Worm (Caenorhabditis elegans): Measurements from ENCODE around the gene H17B01.2.
A peak's percentile ranks its signal among the peaks of the same experiment; 100 is the strongest.

The H17B01.2 gene

DNA sequence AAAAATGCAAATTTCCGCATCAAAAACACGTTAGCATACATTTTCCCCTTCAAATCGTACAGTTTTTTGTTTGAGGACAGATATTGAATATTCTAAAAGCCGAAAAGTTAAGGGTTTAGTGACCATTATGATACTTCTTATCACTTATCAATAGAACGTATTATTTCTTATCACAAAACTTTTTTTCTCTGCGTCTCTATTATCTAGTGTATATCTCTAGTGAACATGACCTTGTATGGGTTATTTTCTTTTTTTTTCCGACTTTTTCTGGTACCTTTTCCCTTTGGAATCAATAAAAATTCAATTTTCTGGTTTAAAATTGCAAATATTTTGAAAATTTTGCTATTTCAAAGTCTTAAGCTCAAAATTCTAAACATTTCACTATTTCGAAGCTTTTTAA, 33.3 kb downstream of the H17B01.2 start:
- TF ChIP-seq lsy-2 (tag; optimal IDR thresholded peaks at IDR 0.05) = peak in 1 of 2 experiments; percentile 1
- peak; percentile 28; the same call in 1 of the 2 replicates for TF ChIP-seq dmd-6 (GFP tag; IDR thresholded peaks at IDR 0.05)
- TF ChIP-seq ZK546.5 (tag; optimal IDR thresholded peaks at IDR 0.05) = no peak
- no peak for TF ChIP-seq snpc-1.2 (GFP tag; IDR thresholded peaks at IDR 0.05)
- TF ChIP-seq lin-39 (tag; optimal IDR thresholded peaks at IDR 0.05) = no peak
- TF ChIP-seq unc-62 (GFP tag; optimal IDR thresholded peaks at IDR 0.05 in 1 of 2) = peak in 1 of 2 experiments; percentile 67
- no peak for TF ChIP-seq unc-62 (tag; optimal IDR thresholded peaks at IDR 0.05)
- no peak for TF ChIP-seq daf-16 (GFP tag; optimal IDR thresholded peaks at IDR 0.05)
- TF ChIP-seq daf-16 (tag; optimal IDR thresholded peaks at IDR 0.05) = peak; percentile 33
- peak; percentile 73 for TF ChIP-seq nhr-28 (tag; optimal IDR thresholded peaks at IDR 0.05)
- peak; percentile 19 for TF ChIP-seq pqm-1 (tag; optimal IDR thresholded peaks at IDR 0.05)
- TF ChIP-seq dve-1 (tag; optimal IDR thresholded peaks at IDR 0.05; ENCODE audit: insufficient read depth) = peak; percentile 60
- no peak for TF ChIP-seq fkh-10 (GFP tag; optimal IDR thresholded peaks at IDR 0.05)
- no peak for TF ChIP-seq egl-27 (tag; optimal IDR thresholded peaks at IDR 0.05)
- TF ChIP-seq zip-11 (GFP tag; IDR thresholded peaks at IDR 0.05) = no peak

DNA sequence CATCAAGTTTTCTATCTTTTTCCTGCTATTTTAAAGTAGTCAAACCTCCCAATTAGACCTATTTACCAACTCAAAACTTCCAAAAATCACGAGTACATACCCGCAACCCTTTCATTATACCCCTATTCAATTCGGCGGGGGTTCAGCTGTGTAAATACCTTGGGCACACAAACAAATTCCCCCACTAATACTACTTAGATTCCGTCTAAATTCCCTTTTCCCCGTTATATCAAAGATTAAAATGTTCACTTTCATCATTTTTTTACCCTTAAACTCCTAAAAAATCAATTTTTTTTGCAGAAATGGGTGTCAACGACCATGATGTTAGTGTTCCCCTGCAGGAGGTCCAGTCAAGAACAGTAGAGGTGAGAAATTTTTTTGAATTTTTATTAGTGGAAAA, 33.9 kb downstream of the H17B01.2 start, which contains the start of gene fdgt-1:
Gene fdgt-1 (plus strand): TSS at position 301 of the 400 bp plus-strand sequence.
- TF ChIP-seq mxl-2 (GFP tag; conservative IDR thresholded peaks at IDR 0.05) (no peak), ces-1 (GFP tag; optimal IDR thresholded peaks at IDR 0.05) (no peak), lin-39 (tag; optimal IDR thresholded peaks at IDR 0.05) (no peak), F26F4.8 (GFP tag; conservative IDR thresholded peaks at IDR 0.05) (no peak), nhr-102 (tag; optimal IDR thresholded peaks at IDR 0.05) (no peak), ZK337.2 (GFP tag; IDR thresholded peaks at IDR 0.05) (no peak), spr-1 (tag; optimal IDR thresholded peaks at IDR 0.05) (no peak)

DNA sequence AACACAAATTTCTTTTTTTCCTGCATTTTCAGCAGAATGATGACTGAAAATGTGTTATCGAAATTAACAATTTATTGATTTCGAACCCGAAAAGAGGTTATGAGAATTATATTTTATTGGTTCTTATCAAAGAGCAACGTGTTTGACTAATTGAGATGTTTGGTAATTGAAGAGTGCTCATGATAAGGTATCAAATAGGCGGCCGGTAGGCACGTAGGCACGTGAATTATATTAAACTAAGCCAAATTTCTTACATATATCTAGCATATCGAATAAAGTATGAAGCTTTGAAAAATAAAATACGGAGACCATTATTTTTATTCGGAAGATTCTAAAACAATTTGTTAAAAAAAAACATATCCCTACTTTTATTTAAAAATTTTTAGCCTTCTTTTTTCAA, 47.0 kb downstream of the H17B01.2 start, which contains the start of gene math-45:
Gene math-45 (minus strand): TSS at position 101 of the 400 bp plus-strand sequence.
- TF ChIP-seq daf-16 (GFP tag; optimal IDR thresholded peaks at IDR 0.05) (no peak), daf-16 (tag; optimal IDR thresholded peaks at IDR 0.05) (peak; percentile 52), T20F7.1 (GFP tag; optimal IDR thresholded peaks at IDR 0.05) (no peak), nhr-28 (tag; optimal IDR thresholded peaks at IDR 0.05) (peak; percentile 17)

DNA sequence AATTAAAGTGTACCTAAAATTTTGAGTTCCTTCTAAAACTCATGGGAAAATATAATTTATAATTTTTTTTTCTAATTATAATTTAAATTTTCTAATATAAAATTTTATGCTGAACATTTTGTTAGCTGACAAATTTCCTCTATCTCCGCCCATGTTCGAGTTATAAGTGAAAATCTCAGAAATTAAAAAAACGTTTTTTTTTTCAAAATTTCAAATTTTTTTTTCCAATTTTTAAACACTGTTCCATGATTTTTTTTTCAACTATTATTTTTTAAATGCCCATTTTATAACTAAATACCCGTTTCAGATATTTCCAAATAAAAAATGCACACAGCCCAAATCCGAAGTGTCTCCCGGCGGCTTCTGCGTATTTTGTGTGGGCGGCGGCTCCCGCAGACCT, 48.5 kb downstream of the H17B01.2 start, which contains the start of gene Y51H7BR.8:
Gene Y51H7BR.8 (plus strand): TSS at position 301 of the 400 bp plus-strand sequence.
- TF ChIP-seq aha-1 (tag) (no peak), lim-7 (GFP tag; IDR thresholded peaks at IDR 0.05) (no peak), lin-39 (tag; optimal IDR thresholded peaks at IDR 0.05) (no peak), spr-1 (tag; optimal IDR thresholded peaks at IDR 0.05) (no peak), D1046.2 (GFP tag; IDR thresholded peaks at IDR 0.05) (no peak), php-3 (GFP tag; IDR thresholded peaks at IDR 0.05) (no peak), ztf-11 (tag; optimal IDR thresholded peaks at IDR 0.05) (no peak), nhr-6 (tag; optimal IDR thresholded peaks at IDR 0.05) (no peak), hlh-11 (tag; optimal IDR thresholded peaks at IDR 0.05) (no peak), egl-27 (tag; optimal IDR thresholded peaks at IDR 0.05) (no peak), F44E2.7 (GFP tag; IDR thresholded peaks at IDR 0.05) (no peak), dpl-1 (GFP tag; optimal IDR thresholded peaks at IDR 0.05) (no peak), F26F4.8 (GFP tag; conservative IDR thresholded peaks at IDR 0.05) (no peak), aly-2 (tag; optimal IDR thresholded peaks at IDR 0.05) (no peak), vab-7 (GFP tag; IDR thresholded peaks at IDR 0.05) (no peak), mes-2 (tag; optimal IDR thresholded peaks at IDR 0.05; ENCODE audit: poor library complexity, severe bottlenecking) (no peak)

DNA sequence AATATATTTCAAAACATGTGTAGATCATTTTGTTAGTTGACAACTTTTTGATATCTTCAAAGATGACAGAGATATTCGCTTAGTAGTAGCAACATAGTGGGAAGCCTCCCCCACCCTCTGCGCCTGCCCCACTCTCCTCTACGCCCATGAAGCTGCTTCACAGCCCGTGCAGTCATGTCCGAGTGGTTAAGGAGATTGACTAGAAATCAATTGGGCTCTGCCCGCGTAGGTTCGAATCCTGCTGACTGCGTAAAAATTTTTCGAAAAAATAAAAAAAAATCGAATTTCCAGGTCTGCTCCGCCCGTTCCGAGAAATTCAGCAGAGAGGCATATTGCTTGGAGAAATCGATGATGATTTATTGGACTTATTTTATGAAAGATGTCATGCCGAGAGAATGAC, 49.5 kb downstream of the H17B01.2 start:
- TF ChIP-seq rbr-2 (tag; optimal IDR thresholded peaks at IDR 0.05) (peak; percentile 54), F26F4.8 (GFP tag; conservative IDR thresholded peaks at IDR 0.05) (no peak), zfp-3 (GFP tag; conservative IDR thresholded peaks at IDR 0.05) (0 out of 2 replicates have a peak, but pooled peaks have one; percentile 64), lin-29 (GFP tag; IDR thresholded peaks at IDR 0.05) (no peak), nhr-10 (tag; optimal IDR thresholded peaks at IDR 0.05) (no peak), ztf-11 (tag; optimal IDR thresholded peaks at IDR 0.05) (no peak), pha-4 (GFP tag; IDR thresholded peaks at IDR 0.05) (peak; percentile 73), pha-4 (tag; optimal IDR thresholded peaks at IDR 0.05) (no peak), daf-8 (GFP tag; IDR thresholded peaks at IDR 0.05) (no peak), zag-1 (tag; optimal IDR thresholded peaks at IDR 0.05) (no peak), nhr-48 (tag; optimal IDR thresholded peaks at IDR 0.05) (no peak), T20F7.1 (GFP tag; optimal IDR thresholded peaks at IDR 0.05) (no peak), madf-9 (GFP tag; conservative IDR thresholded peaks at IDR 0.05) (peak; percentile 79), F49E8.2 (tag; optimal IDR thresholded peaks at IDR 0.05; ENCODE audit: borderline replicate concordance) (peak; percentile 9), attf-4 (tag; optimal IDR thresholded peaks at IDR 0.05) (no peak)

All from whole organism, L4 larva.